Worm (Caenorhabditis elegans): ENCODE results near the gene F44E2.7.

F44E2.7 gene

DNA sequence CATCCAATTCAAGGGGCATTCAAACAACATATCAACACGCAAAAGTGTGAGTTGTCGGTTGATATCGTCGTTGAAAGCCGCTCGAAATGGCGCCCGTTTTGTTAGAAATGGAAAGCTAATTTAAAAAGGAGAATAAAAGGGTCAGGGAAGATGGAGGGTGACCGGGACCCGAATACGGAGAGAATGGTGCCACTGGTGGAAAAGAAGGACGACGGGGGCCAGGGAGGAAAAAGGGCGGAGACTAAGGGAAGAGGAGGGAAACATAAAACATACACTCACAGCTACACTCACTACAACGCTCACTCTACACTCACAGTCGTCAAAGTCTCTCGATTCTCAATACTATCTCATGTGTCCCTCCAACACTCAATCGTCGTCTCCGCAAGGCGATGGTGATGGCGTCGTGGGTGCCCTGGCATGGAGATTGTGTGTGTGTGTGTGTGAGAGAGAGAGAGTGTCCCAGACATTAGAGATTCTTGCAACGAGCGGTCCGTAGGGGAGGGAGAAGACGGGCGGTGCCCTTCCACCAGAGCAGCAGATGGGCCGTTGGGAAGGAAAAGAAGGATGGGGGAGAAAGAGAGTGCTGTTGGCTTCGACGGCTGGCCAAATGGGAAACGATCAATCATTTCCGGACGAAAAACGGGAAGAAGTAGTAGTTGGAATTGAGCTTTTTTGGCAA, 25.9 kb upstream of the F44E2.7 start (continued):
- no peak for TF ChIP-seq mab-5 (tag; optimal IDR thresholded peaks at IDR 0.05)
- TF ChIP-seq lin-32 (GFP tag; optimal IDR thresholded peaks at IDR 0.05) = peak; percentile 85
- TF ChIP-seq tbx-8 (GFP tag; optimal IDR thresholded peaks at IDR 0.05) = peak; percentile 71
- peak; percentile 23 for TF ChIP-seq ces-1 (GFP tag; optimal IDR thresholded peaks at IDR 0.05)
- TF ChIP-seq blmp-1 (tag; optimal IDR thresholded peaks at IDR 0.05) = no peak
- no peak for TF ChIP-seq zip-8 (tag; optimal IDR thresholded peaks at IDR 0.05)

DNA sequence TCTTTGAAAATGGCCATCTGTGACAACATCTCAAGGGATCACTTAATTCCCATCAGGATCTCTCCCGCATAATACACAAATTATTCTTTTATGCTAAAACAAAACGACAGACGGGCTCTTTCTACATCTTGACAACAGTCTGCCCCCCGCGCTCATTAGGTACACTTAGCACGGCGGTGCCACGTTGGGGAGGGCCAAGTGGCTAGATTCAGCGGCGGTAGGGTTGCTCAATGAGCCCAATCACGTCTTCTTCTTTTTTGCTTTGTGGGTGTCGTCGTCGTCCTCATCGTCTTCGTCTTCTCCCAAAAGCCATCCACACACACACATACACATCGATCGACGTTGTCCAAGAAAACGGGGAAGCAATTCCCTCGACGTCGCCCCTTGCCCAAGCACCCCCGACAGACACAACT, 24.8 kb upstream of the F44E2.7 start:
- TF ChIP-seq tbx-8 (GFP tag; optimal IDR thresholded peaks at IDR 0.05) (no peak), nhr-12 (tag; optimal IDR thresholded peaks at IDR 0.05) (no peak), ham-2 (GFP tag; optimal IDR thresholded peaks at IDR 0.05) (peak; percentile 55), mls-2 (tag; optimal IDR thresholded peaks at IDR 0.05) (peak; percentile 68), blmp-1 (tag; optimal IDR thresholded peaks at IDR 0.05) (no peak), M03D4.4 (tag; optimal IDR thresholded peaks at IDR 0.05) (no peak), nhr-2 (tag; optimal IDR thresholded peaks at IDR 0.05) (no peak), ceh-43 (GFP tag; optimal IDR thresholded peaks at IDR 0.05) (no peak), flh-1 (GFP tag; optimal IDR thresholded peaks at IDR 0.05) (no peak), ceh-83 (GFP tag; optimal IDR thresholded peaks at IDR 0.05) (no peak), mep-1 (tag; optimal IDR thresholded peaks at IDR 0.05) (no peak), sptf-1 (tag; optimal IDR thresholded peaks at IDR 0.05) (no peak), lin-13 (tag; optimal IDR thresholded peaks at IDR 0.05) (peak; percentile 26), elt-1 (tag; optimal IDR thresholded peaks at IDR 0.05; ENCODE audit: borderline replicate concordance, insufficient read depth) (no peak), mab-5 (tag; optimal IDR thresholded peaks at IDR 0.05) (no peak), lsy-2 (tag; optimal IDR thresholded peaks at IDR 0.05) (no peak), sem-2 (GFP tag; optimal IDR thresholded peaks at IDR 0.05) (no peak), unc-120 (tag; optimal IDR thresholded peaks at IDR 0.05; ENCODE audit: poor library complexity, severe bottlenecking) (no peak), nhr-76 (tag; optimal IDR thresholded peaks at IDR 0.05) (no peak), bed-3 (GFP tag; optimal IDR thresholded peaks at IDR 0.05) (no peak), lin-32 (GFP tag; optimal IDR thresholded peaks at IDR 0.05) (no peak), hlh-1 (tag; optimal IDR thresholded peaks at IDR 0.05) (no peak), elt-3 (tag; optimal IDR thresholded peaks at IDR 0.05) (no peak), snpc-4 (tag; optimal IDR thresholded peaks at IDR 0.05) (no peak), unc-62 (GFP tag; optimal IDR thresholded peaks at IDR 0.05) (peak; percentile 14), unc-39 (tag; optimal IDR thresholded peaks at IDR 0.05) (no peak), ces-1 (GFP tag; optimal IDR thresholded peaks at IDR 0.05) (peak; percentile 87), drap-1 (GFP tag; optimal IDR thresholded peaks at IDR 0.05) (no peak), ceh-39 (tag; optimal IDR thresholded peaks at IDR 0.05) (no peak), zip-8 (tag; optimal IDR thresholded peaks at IDR 0.05) (no peak), ztf-11 (tag; optimal IDR thresholded peaks at IDR 0.05) (no peak), cnd-1 (tag; optimal IDR thresholded peaks at IDR 0.05) (peak; percentile 85), pha-4 (tag; optimal IDR thresholded peaks at IDR 0.05) (no peak), nhr-28 (tag; optimal IDR thresholded peaks at IDR 0.05) (no peak), nhr-237 (tag; optimal IDR thresholded peaks at IDR 0.05) (no peak)

DNA sequence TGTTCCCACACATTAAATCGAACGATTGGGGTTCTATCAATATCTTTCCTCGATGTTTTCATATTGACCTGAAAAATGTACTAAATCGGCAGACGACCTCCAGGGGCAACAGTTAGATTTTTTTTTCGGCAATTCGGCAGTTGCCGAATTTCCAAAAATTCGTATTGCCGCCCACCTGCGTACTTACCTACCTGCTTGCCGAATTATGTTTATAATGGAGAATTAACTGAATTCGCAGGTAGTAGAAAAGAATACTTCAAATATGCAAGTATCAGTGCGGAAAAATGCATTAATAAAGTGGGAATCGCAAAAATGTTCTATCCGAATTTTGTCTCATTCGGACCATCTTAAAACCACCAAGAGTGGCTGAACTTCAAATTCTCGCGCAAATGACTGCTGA, 21.4 kb upstream of the F44E2.7 start:
- TF ChIP-seq unc-62 (GFP tag; optimal IDR thresholded peaks at IDR 0.05) = no peak

DNA sequence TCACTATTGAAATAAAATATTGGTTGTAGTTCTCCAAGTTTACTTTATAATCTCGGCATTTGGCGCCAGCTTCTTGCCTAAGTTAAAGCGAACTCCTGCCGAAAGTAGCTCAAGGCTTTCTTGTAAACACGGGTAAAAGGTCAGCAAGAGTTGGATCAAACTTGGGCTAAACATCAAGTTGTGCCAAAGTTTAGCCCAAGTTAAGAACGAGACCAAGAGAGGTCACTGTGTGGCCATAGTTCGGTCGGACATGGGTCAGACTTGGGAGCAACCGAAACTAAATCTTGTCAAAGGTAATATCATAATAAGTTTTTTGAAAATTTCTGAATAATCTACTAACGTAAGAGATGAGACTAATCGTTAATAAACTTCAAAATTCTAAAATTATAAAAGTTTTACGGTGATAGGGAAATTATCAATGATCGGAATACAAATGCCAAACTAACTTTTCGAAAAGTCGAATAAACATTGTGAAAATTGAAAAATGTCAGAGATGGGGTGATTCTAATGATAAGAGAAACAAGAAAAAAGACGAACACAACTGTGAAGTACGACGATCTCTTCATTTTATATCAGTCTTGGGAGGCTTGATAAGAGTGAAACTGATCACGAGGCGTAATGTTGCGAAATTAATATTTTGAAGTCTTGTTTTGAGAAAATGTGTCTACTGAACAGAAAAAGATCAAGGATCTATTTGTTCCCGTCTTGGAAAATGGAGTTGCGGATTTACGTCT, 19.8 kb upstream of the F44E2.7 start:
- TF ChIP-seq lin-13 (tag; optimal IDR thresholded peaks at IDR 0.05) (no peak), ceh-43 (GFP tag; optimal IDR thresholded peaks at IDR 0.05) (no peak), flh-1 (GFP tag; optimal IDR thresholded peaks at IDR 0.05) (no peak), tbx-8 (GFP tag; optimal IDR thresholded peaks at IDR 0.05) (no peak), unc-120 (tag; optimal IDR thresholded peaks at IDR 0.05; ENCODE audit: poor library complexity, severe bottlenecking) (no peak), elt-3 (tag; optimal IDR thresholded peaks at IDR 0.05) (no peak), unc-62 (GFP tag; optimal IDR thresholded peaks at IDR 0.05) (no peak), ztf-11 (tag; optimal IDR thresholded peaks at IDR 0.05) (no peak), nhr-237 (tag; optimal IDR thresholded peaks at IDR 0.05) (no peak), mep-1 (tag; optimal IDR thresholded peaks at IDR 0.05) (no peak), drap-1 (GFP tag; optimal IDR thresholded peaks at IDR 0.05) (no peak), zip-8 (tag; optimal IDR thresholded peaks at IDR 0.05) (no peak), hlh-1 (tag; optimal IDR thresholded peaks at IDR 0.05) (no peak), ceh-83 (GFP tag; optimal IDR thresholded peaks at IDR 0.05) (no peak), snpc-4 (tag; optimal IDR thresholded peaks at IDR 0.05) (no peak), ham-2 (GFP tag; optimal IDR thresholded peaks at IDR 0.05) (no peak), sem-2 (GFP tag; optimal IDR thresholded peaks at IDR 0.05) (no peak), nhr-76 (tag; optimal IDR thresholded peaks at IDR 0.05) (no peak)

Data from whole organism, mixed stage, embryonic.